Worm (Caenorhabditis elegans) whole organism, young adult: ENCODE results near the gene srd-4.

Source experiments
- B0261.1 ChIP-seq: sonication (generic microtip); optimal IDR thresholded peaks from 2 replicates; lab custom pipeline; 2016; ENCODE audit warnings: mild to moderate bottlenecking, missing genetic modification characterization, moderate library complexity, missing compliant biosample characterization
- C06A6.2 ChIP-seq: fragments of 200-800 bp; sonication (Bioruptor generic); conservative IDR thresholded peaks from 2 replicates; pipeline ENCODE4 v1.3.6; 2022; ENCODE audit warnings: missing genetic modification characterization, missing compliant biosample characterization
- C17E4.6 ChIP-seq: fragments of 200-800 bp; sonication (Bioruptor generic); IDR thresholded peaks from 2 replicates; pipeline ENCODE4 v1.3.6; 2022; ENCODE audit warnings: missing genetic modification reagents, missing genetic modification characterization, missing compliant biosample characterization
- F33H1.4 ChIP-seq: fragments of 200-800 bp; sonication (Bioruptor generic); IDR thresholded peaks from 2 replicates; pipeline ENCODE4 v1.3.6; 2022; ENCODE audit warnings: missing genetic modification reagents, missing genetic modification characterization, missing compliant biosample characterization
- F39B2.1 ChIP-seq: fragments of 200-800 bp; sonication (Bioruptor generic); IDR thresholded peaks from 2 replicates; pipeline ENCODE4 v1.3.6; 2022; ENCODE audit warnings: missing genetic modification reagents, missing genetic modification characterization, missing compliant biosample characterization
- F52B5.7 ChIP-seq: sonication (generic microtip); optimal IDR thresholded peaks from 2 replicates; lab custom pipeline; 2016; ENCODE audit warnings: mild to moderate bottlenecking, missing genetic modification characterization, missing compliant biosample characterization
- F55B11.4 ChIP-seq: sonication (generic microtip); optimal IDR thresholded peaks from 2 replicates; lab custom pipeline; 2016; ENCODE audit warnings: missing compliant biosample characterization, missing genetic modification characterization, borderline replicate concordance; ENCODE audit not compliant: insufficient read depth
- T26A5.8 ChIP-seq: sonication (generic microtip); optimal IDR thresholded peaks from 2 replicates; lab custom pipeline; 2016; ENCODE audit warnings: missing genetic modification characterization, missing compliant biosample characterization
- Y79H2A.3 ChIP-seq: fragments of 200-800 bp; sonication (Bioruptor generic); conservative IDR thresholded peaks from 2 replicates; pipeline ENCODE4 v1.3.6; 2022; ENCODE audit warnings: missing genetic modification reagents, missing genetic modification characterization, missing compliant biosample characterization
- Y95B8A.8 ChIP-seq: fragments of 200-800 bp; sonication (Bioruptor generic); IDR thresholded peaks from 2 replicates; pipeline ENCODE4 v1.3.6; 2022; ENCODE audit warnings: missing genetic modification reagents, missing genetic modification characterization, missing compliant biosample characterization
- ama-1 ChIP-seq, 3 experiments: fragments of 150-350 bp in 1 of 3; sonication (generic microtip) in 2 of 3; optimal IDR thresholded peaks; 2 replicates each; lab custom pipeline; 2014 to 2018; ENCODE audit warnings: missing biosample characterization in 2 of 3, missing genetic modification characterization in 2 of 3, missing genetic modification reagents in 2 of 3
- attf-3 ChIP-seq: fragments of 200-800 bp; sonication (Bioruptor generic); conservative IDR thresholded peaks from 2 replicates; pipeline ENCODE4 v1.3.6; 2022; ENCODE audit warnings: missing genetic modification reagents, missing genetic modification characterization, missing compliant biosample characterization
- attf-5 ChIP-seq: fragments of 200-800 bp; sonication (Bioruptor generic); optimal IDR thresholded peaks from 2 replicates; lab custom pipeline; 2018; ENCODE audit warnings: mild to moderate bottlenecking, missing genetic modification characterization, missing compliant biosample characterization
- ceh-40 ChIP-seq: fragments of 200-800 bp; sonication (Bioruptor generic); IDR thresholded peaks from 2 replicates; pipeline ENCODE4 v1.3.6; 2022; ENCODE audit warnings: missing genetic modification characterization, missing compliant biosample characterization
- ceh-58 ChIP-seq: fragments of 200-800 bp; sonication (Bioruptor generic); IDR thresholded peaks from 2 replicates; pipeline ENCODE4 v1.3.6; 2022; ENCODE audit warnings: missing genetic modification characterization, missing compliant biosample characterization
- die-1 ChIP-seq: sonication (generic microtip); optimal IDR thresholded peaks from 2 replicates; lab custom pipeline; 2016; ENCODE audit warnings: missing genotype, mild to moderate bottlenecking, missing genetic modification characterization, missing compliant biosample characterization
- dox-1 ChIP-seq: fragments of 200-800 bp; sonication (Bioruptor generic); IDR thresholded peaks from 2 replicates; pipeline ENCODE4 v1.3.6; 2022; ENCODE audit warnings: missing genetic modification reagents, missing genetic modification characterization, missing compliant biosample characterization
- dpl-1 ChIP-seq: fragments of 150-350 bp; optimal IDR thresholded peaks from 2 replicates; lab custom pipeline; 2014; ENCODE audit warnings: missing biosample characterization, missing genetic modification reagents, missing genetic modification characterization
- efl-1 ChIP-seq: fragments of 150-350 bp; optimal IDR thresholded peaks from 2 replicates; lab custom pipeline; 2014; ENCODE audit warnings: missing biosample characterization, missing genetic modification reagents, missing genetic modification characterization
- egl-18 ChIP-seq: fragments of 200-800 bp; sonication (Bioruptor generic); IDR thresholded peaks from 2 replicates; pipeline ENCODE4 v1.3.6; 2022; ENCODE audit warnings: missing genetic modification reagents, missing genetic modification characterization, missing compliant biosample characterization
- hmg-20 ChIP-seq: fragments of 200-800 bp; sonication (Bioruptor generic); IDR thresholded peaks from 2 replicates; pipeline ENCODE4 v1.3.6; 2022; ENCODE audit warnings: missing genetic modification reagents, missing genetic modification characterization, missing compliant biosample characterization
- hsf-1 ChIP-seq: fragments of 200-800 bp; sonication (Bioruptor generic); IDR thresholded peaks from 2 replicates; pipeline ENCODE4 v1.3.6; 2022; ENCODE audit warnings: missing genetic modification reagents, missing genetic modification characterization, missing compliant biosample characterization
- lag-1 ChIP-seq: fragments of 200-800 bp; sonication (Bioruptor generic); IDR thresholded peaks from 2 replicates; pipeline ENCODE4 v1.3.6; 2022; ENCODE audit warnings: missing genetic modification reagents, missing genetic modification characterization, missing compliant biosample characterization
- let-607 ChIP-seq, 2 experiments: fragments of 200-800 bp in 1 of 2; sonication (Bioruptor generic) in 1 of 2; sonication (generic microtip) in 1 of 2; optimal IDR thresholded peaks; 2 replicates each; lab custom pipeline; 2016 to 2018; ENCODE audit warnings: mild to moderate bottlenecking in 2 of 2, missing compliant biosample characterization in 2 of 2, missing genetic modification characterization in 2 of 2, moderate library complexity in 2 of 2, missing genotype in 1 of 2
- lin-35 ChIP-seq, 3 experiments: fragments of 150-350 bp in 2 of 3; sonication (generic microtip) in 1 of 3; optimal IDR thresholded peaks; 2 replicates each; lab custom pipeline; 2014 to 2018; ENCODE audit warnings: missing biosample characterization in 3 of 3, missing genetic modification characterization in 3 of 3, missing genetic modification reagents in 3 of 3
- lin-54 ChIP-seq: fragments of 200-800 bp; sonication (Bioruptor generic); optimal IDR thresholded peaks from 2 replicates; lab custom pipeline; 2018; ENCODE audit warnings: mild to moderate bottlenecking, missing genetic modification characterization, missing compliant biosample characterization
- lsy-27 ChIP-seq: sonication (generic microtip); optimal IDR thresholded peaks from 2 replicates; lab custom pipeline; 2017; ENCODE audit warnings: missing genetic modification characterization, mild to moderate bottlenecking, missing compliant biosample characterization, antibody characterized with exemption, missing genotype, borderline replicate concordance; ENCODE audit not compliant: insufficient read depth
- madf-6 ChIP-seq: fragments of 200-800 bp; sonication (Bioruptor generic); IDR thresholded peaks from 2 replicates; pipeline ENCODE4 v1.3.6; 2022; ENCODE audit warnings: missing genetic modification reagents, missing genetic modification characterization, missing compliant biosample characterization
- nfya-2 ChIP-seq: fragments of 200-800 bp; sonication (Bioruptor generic); IDR thresholded peaks from 2 replicates; pipeline ENCODE4 v1.3.6; 2022; ENCODE audit warnings: missing genetic modification reagents, missing genetic modification characterization, missing compliant biosample characterization
- nhr-179 ChIP-seq: sonication (generic microtip); optimal IDR thresholded peaks from 2 replicates; lab custom pipeline; 2016; ENCODE audit warnings: mild to moderate bottlenecking, missing genetic modification characterization, missing compliant biosample characterization
- pbrm-1 ChIP-seq: fragments of 200-800 bp; sonication (Bioruptor generic); IDR thresholded peaks from 2 replicates; pipeline ENCODE4 v1.3.6; 2022; ENCODE audit warnings: missing genetic modification reagents, missing genetic modification characterization, missing compliant biosample characterization
- pha-4 ChIP-seq: fragments of 150-350 bp; sonication (generic microtip); optimal IDR thresholded peaks from 2 replicates; lab custom pipeline; 2014; ENCODE audit warnings: missing biosample characterization, missing genetic modification reagents, missing genetic modification characterization
- sdz-38 ChIP-seq: sonication (generic microtip); optimal IDR thresholded peaks from 2 replicates; lab custom pipeline; 2016; ENCODE audit warnings: missing genotype, missing genetic modification characterization, missing compliant biosample characterization
- snpc-1.3 ChIP-seq: sonication (generic microtip); optimal IDR thresholded peaks from 2 replicates; lab custom pipeline; 2017; ENCODE audit warnings: missing genetic modification characterization, mild to moderate bottlenecking, missing compliant biosample characterization, antibody characterized with exemption, moderate library complexity, missing genotype, missing genetic modification reagents; ENCODE audit not compliant: insufficient read depth
- snpc-4 ChIP-seq, 5 experiments: fragments of 150-350 bp in 1 of 5; sonication (generic microtip) in 4 of 5; optimal IDR thresholded peaks; 2 replicates each; lab custom pipeline; 2014 to 2018; ENCODE audit warnings: missing genetic modification characterization in 5 of 5, missing biosample characterization in 3 of 5, antibody characterized with exemption in 2 of 5, mild to moderate bottlenecking in 2 of 5, missing compliant biosample characterization in 2 of 5, missing genotype in 2 of 5, moderate library complexity in 2 of 5, missing genetic modification reagents in 1 of 5
- somi-1 ChIP-seq: fragments of 200-800 bp; sonication (Bioruptor generic); optimal IDR thresholded peaks from 2 replicates; lab custom pipeline; 2018; ENCODE audit warnings: mild to moderate bottlenecking, missing genetic modification characterization, missing compliant biosample characterization
- tbp1 ChIP-seq: fragments of 200-800 bp; sonication (Bioruptor generic); optimal IDR thresholded peaks from 2 replicates; lab custom pipeline; 2018; ENCODE audit warnings: mild to moderate bottlenecking, missing genetic modification characterization, missing compliant biosample characterization
- tlf-1 ChIP-seq: fragments of 200-800 bp; sonication (Bioruptor generic); optimal IDR thresholded peaks from 2 replicates; lab custom pipeline; 2018; ENCODE audit warnings: mild to moderate bottlenecking, missing genetic modification characterization, missing compliant biosample characterization
- unc-130 ChIP-seq: sonication (generic microtip); optimal IDR thresholded peaks from 2 replicates; lab custom pipeline; 2016; ENCODE audit warnings: missing genetic modification reagents, missing genetic modification characterization, missing compliant biosample characterization
- unc-62 ChIP-seq: fragments of 150-350 bp; optimal IDR thresholded peaks from 2 replicates; lab custom pipeline; 2014; ENCODE audit warnings: missing biosample characterization, missing genetic modification reagents, missing genetic modification characterization
- ztf-6 ChIP-seq: fragments of 200-800 bp; sonication (Bioruptor generic); IDR thresholded peaks from 2 replicates; pipeline ENCODE4 v1.3.6; 2022; ENCODE audit warnings: missing genetic modification reagents, missing genetic modification characterization, missing compliant biosample characterization

srd-4 gene

DNA sequence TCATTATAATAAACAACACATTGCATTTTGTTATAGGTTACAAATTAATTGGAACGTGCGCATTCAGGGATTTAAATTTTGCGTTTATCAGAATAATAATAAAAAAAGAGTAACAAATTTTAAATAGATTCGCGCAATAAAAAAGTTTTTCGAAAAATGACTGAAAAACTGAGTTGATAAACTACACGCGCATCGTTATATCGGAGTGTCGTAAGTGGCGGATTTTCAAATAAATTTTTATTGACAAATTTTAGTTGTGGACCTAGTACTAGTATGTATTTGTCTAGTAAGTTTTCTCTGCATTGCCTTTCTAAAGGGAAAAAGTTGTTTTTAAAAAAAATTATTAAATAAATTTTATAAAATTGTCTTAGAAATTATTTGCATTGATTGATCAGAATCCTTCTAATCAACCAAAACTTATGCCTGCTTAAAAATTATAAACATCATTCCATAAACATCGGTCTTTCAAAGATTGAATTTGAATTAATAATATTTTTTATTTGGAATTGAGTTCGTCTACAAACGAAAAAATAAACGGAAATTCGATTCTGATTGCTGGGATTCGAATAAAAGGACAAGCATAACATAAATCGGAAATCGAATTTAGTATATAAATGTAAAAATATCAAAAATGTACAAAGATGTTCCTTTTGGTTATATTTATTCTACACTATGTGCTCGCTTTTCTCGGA lies at the start of gene srd-4:
Gene srd-4, plus strand, starts transcription at position 642 of the 692 bp plus-strand sequence.
- TF ChIP-seq sdz-38 (tag; lab: Kevin White, UChicago) (no peak), lag-1 (GFP tag; lab: Robert Waterston, UW) (no peak), attf-3 (GFP tag; lab: Robert Waterston, UW) (peak; percentile 90), efl-1 (peak; percentile 47), snpc-4 (GFP tag; optimal IDR thresholded peaks at IDR 0.05; lab: Kevin White, UChicago) (no peak), snpc-4 (tag; optimal IDR thresholded peaks at IDR 0.05; lab: Kevin White, UChicago) (no peak), pha-4 (tag; lab: Kevin White, UChicago) (no peak), dpl-1 (GFP tag; lab: Kevin White, UChicago) (peak; percentile 34), T26A5.8 (no peak), attf-5 (GFP tag; lab: Kevin White, UChicago) (no peak), ztf-6 (GFP tag; lab: Robert Waterston, UW) (no peak), lin-35 (GFP tag; optimal IDR thresholded peaks at IDR 0.05; lab: Kevin White, UChicago) (peak in 1 of 3 experiments; percentile 55), madf-6 (no peak), dox-1 (no peak), Y95B8A.8 (no peak), C17E4.6 (GFP tag; lab: Robert Waterston, UW) (no peak), F55B11.4 (tag; lab: Kevin White, UChicago) (no peak), let-607 (tag; optimal IDR thresholded peaks at IDR 0.05; lab: Kevin White, UChicago) (no peak), ceh-40 (no peak), hmg-20 (GFP tag; lab: Robert Waterston, UW) (no peak), F39B2.1 (GFP tag; lab: Robert Waterston, UW) (no peak), ceh-58 (GFP tag; lab: Robert Waterston, UW) (no peak), lsy-27 (tag; lab: Kevin White, UChicago) (no peak), B0261.1 (tag; lab: Kevin White, UChicago) (no peak), pbrm-1 (GFP tag; lab: Robert Waterston, UW) (no peak), C06A6.2 (GFP tag; lab: Robert Waterston, UW) (no peak), unc-62 (GFP tag; lab: Kevin White, UChicago) (no peak), F52B5.7 (tag; lab: Kevin White, UChicago) (no peak), ama-1 (optimal IDR thresholded peaks at IDR 0.05; lab: Kevin White, UChicago) (no peak), ama-1 (GFP tag; optimal IDR thresholded peaks at IDR 0.05; lab: Kevin White, UChicago) (no peak), unc-130 (GFP tag; lab: Kevin White, UChicago) (no peak), nfya-2 (GFP tag; lab: Robert Waterston, UW) (no peak), F33H1.4 (no peak), tlf-1 (GFP tag; lab: Kevin White, UChicago) (no peak), tbp1 (GFP tag; lab: Kevin White, UChicago) (no peak), hsf-1 (GFP tag; lab: Robert Waterston, UW) (no peak), egl-18 (no peak), snpc-1.3 (no peak), Y79H2A.3 (no peak), nhr-179 (tag; lab: Kevin White, UChicago) (no peak), somi-1 (GFP tag; lab: Kevin White, UChicago) (no peak), die-1 (tag; lab: Kevin White, UChicago) (no peak), lin-54 (GFP tag; lab: Kevin White, UChicago) (peak; percentile 81)
